Worm (Caenorhabditis elegans) whole organism, late embryonic: ENCODE results near the gene nhr-71.

ENCODE experiments used
- C38D4.7 ChIP-seq: fragments of 200-800 bp; sonication (Bioruptor generic); optimal IDR thresholded peaks from 2 replicates; lab custom pipeline; 2018; ENCODE audit warnings: mild to moderate bottlenecking, missing genetic modification characterization, moderate library complexity, missing compliant biosample characterization
- K02D7.2 ChIP-seq: sonication (generic microtip); optimal IDR thresholded peaks from 2 replicates; lab custom pipeline; 2017; ENCODE audit warnings: mild to moderate bottlenecking, missing genetic modification characterization, missing compliant biosample characterization
- K09A11.1 ChIP-seq: sonication (generic microtip); optimal IDR thresholded peaks from 2 replicates; lab custom pipeline; 2017; ENCODE audit warnings: antibody characterized with exemption, mild to moderate bottlenecking, missing genetic modification characterization, missing compliant biosample characterization; ENCODE audit not compliant: insufficient read depth
- T23F11.4 ChIP-seq: fragments of 200-800 bp; sonication (Bioruptor generic); optimal IDR thresholded peaks from 2 replicates; lab custom pipeline; 2018; ENCODE audit warnings: mild to moderate bottlenecking, missing genetic modification characterization, missing compliant biosample characterization
- Y22D7AL.16 ChIP-seq: sonication (generic microtip); optimal IDR thresholded peaks from 2 replicates; lab custom pipeline; 2016; ENCODE audit warnings: missing genetic modification characterization, missing compliant biosample characterization
- ama-1 ChIP-seq: fragments of 150-350 bp; optimal IDR thresholded peaks from 2 replicates; lab custom pipeline; 2014
- ceh-14 ChIP-seq: sonication (generic microtip); optimal IDR thresholded peaks from 2 replicates; lab custom pipeline; 2016; ENCODE audit warnings: missing genotype, missing genetic modification characterization, missing compliant biosample characterization
- ceh-18 ChIP-seq: sonication (generic microtip); optimal IDR thresholded peaks from 2 replicates; lab custom pipeline; 2016; ENCODE audit warnings: missing genetic modification characterization, missing compliant biosample characterization
- ceh-19 ChIP-seq: fragments of 200-800 bp; sonication (Bioruptor generic); optimal IDR thresholded peaks from 2 replicates; lab custom pipeline; 2018; ENCODE audit warnings: mild to moderate bottlenecking, missing genetic modification characterization, missing compliant biosample characterization
- ceh-22 ChIP-seq: sonication (generic microtip); optimal IDR thresholded peaks from 2 replicates; lab custom pipeline; 2017; ENCODE audit warnings: missing biosample characterization, missing genetic modification characterization
- ceh-30 ChIP-seq: fragments of 150-350 bp; optimal IDR thresholded peaks from 2 replicates; lab custom pipeline; 2014; ENCODE audit warnings: missing biosample characterization, missing genetic modification characterization
- ceh-31 ChIP-seq: sonication (generic microtip); optimal IDR thresholded peaks from 2 replicates; lab custom pipeline; 2016; ENCODE audit warnings: missing genetic modification characterization, missing compliant biosample characterization
- ceh-45 ChIP-seq: fragments of 200-800 bp; sonication (Bioruptor generic); IDR thresholded peaks from 2 replicates; pipeline ENCODE4 v1.3.6; 2022; ENCODE audit warnings: missing genetic modification reagents, missing genetic modification characterization, missing compliant biosample characterization
- ceh-6 ChIP-seq: fragments of 200-800 bp; sonication (Bioruptor generic); optimal IDR thresholded peaks from 2 replicates; lab custom pipeline; 2018; ENCODE audit warnings: mild to moderate bottlenecking, missing genetic modification characterization, missing compliant biosample characterization
- ceh-9 ChIP-seq: sonication (generic microtip); optimal IDR thresholded peaks from 2 replicates; lab custom pipeline; 2016; ENCODE audit warnings: mild to moderate bottlenecking, missing genetic modification characterization, inconsistent platforms, missing compliant biosample characterization
- che-1 ChIP-seq: sonication (generic microtip); optimal IDR thresholded peaks from 2 replicates; lab custom pipeline; 2016; ENCODE audit warnings: mild to moderate bottlenecking, missing genetic modification characterization, missing compliant biosample characterization
- dmd-4 ChIP-seq: sonication (generic microtip); optimal IDR thresholded peaks from 2 replicates; lab custom pipeline; 2016; ENCODE audit warnings: borderline replicate concordance, missing genetic modification characterization, missing compliant biosample characterization
- elt-2 ChIP-seq: sonication (generic microtip); optimal IDR thresholded peaks from 2 replicates; lab custom pipeline; 2016; ENCODE audit warnings: missing genetic modification reagents, missing genetic modification characterization, missing compliant biosample characterization
- ets-4 ChIP-seq: sonication (generic microtip); optimal IDR thresholded peaks from 2 replicates; lab custom pipeline; 2016; ENCODE audit warnings: missing genetic modification characterization, missing compliant biosample characterization
- fkh-6 ChIP-seq: sonication (generic microtip); optimal IDR thresholded peaks from 2 replicates; lab custom pipeline; 2016; ENCODE audit warnings: missing genetic modification characterization, missing compliant biosample characterization
- hlh-8 ChIP-seq: sonication (generic microtip); optimal IDR thresholded peaks from 2 replicates; lab custom pipeline; 2016; ENCODE audit warnings: missing genotype, missing genetic modification characterization, missing compliant biosample characterization
- lin-11 ChIP-seq: fragments of 200-800 bp; sonication (Bioruptor generic); optimal IDR thresholded peaks from 2 replicates; lab custom pipeline; 2018; ENCODE audit warnings: mild to moderate bottlenecking, missing genetic modification characterization, missing compliant biosample characterization
- mec-3 ChIP-seq: sonication (generic microtip); optimal IDR thresholded peaks from 2 replicates; lab custom pipeline; 2016; ENCODE audit warnings: borderline replicate concordance, missing genetic modification characterization, missing compliant biosample characterization
- nfya-1 ChIP-seq: sonication (generic microtip); optimal IDR thresholded peaks from 2 replicates; lab custom pipeline; 2017; ENCODE audit warnings: missing genetic modification characterization, mild to moderate bottlenecking, missing compliant biosample characterization, antibody characterized with exemption, moderate library complexity
- nhr-11 ChIP-seq: fragments of 150-350 bp; optimal IDR thresholded peaks from 2 replicates; lab custom pipeline; 2014; ENCODE audit warnings: missing biosample characterization, missing genetic modification characterization
- nhr-232 ChIP-seq: sonication (generic microtip); optimal IDR thresholded peaks from 2 replicates; lab custom pipeline; 2016; ENCODE audit warnings: missing genetic modification characterization, missing compliant biosample characterization
- pat-9 ChIP-seq: fragments of 200-800 bp; sonication (Bioruptor generic); optimal IDR thresholded peaks from 2 replicates; lab custom pipeline; 2018; ENCODE audit warnings: mild to moderate bottlenecking, missing genetic modification characterization, moderate library complexity, missing compliant biosample characterization
- pha-4 ChIP-seq: fragments of 150-350 bp; optimal IDR thresholded peaks from 2 replicates; lab custom pipeline; 2018; ENCODE audit warnings: missing biosample characterization, missing genetic modification reagents, missing genetic modification characterization
- pqm-1 ChIP-seq: sonication (generic microtip); optimal IDR thresholded peaks from 2 replicates; lab custom pipeline; 2016; ENCODE audit warnings: missing genetic modification characterization, missing compliant biosample characterization
- pros-1 ChIP-seq: fragments of 150-350 bp; optimal IDR thresholded peaks from 2 replicates; lab custom pipeline; 2014; ENCODE audit warnings: missing biosample characterization, missing genetic modification reagents, missing genetic modification characterization
- ref-2 ChIP-seq: sonication (generic microtip); optimal IDR thresholded peaks from 2 replicates; lab custom pipeline; 2016; ENCODE audit warnings: missing genetic modification characterization, missing compliant biosample characterization
- sdc-2 ChIP-seq: sonication (generic microtip); optimal IDR thresholded peaks from 2 replicates; lab custom pipeline; 2016; ENCODE audit warnings: missing genotype, missing genetic modification characterization, missing compliant biosample characterization
- sox-2 ChIP-seq: fragments of 200-800 bp; sonication (Bioruptor generic); IDR thresholded peaks from 2 replicates; pipeline ENCODE4 v1.3.6; 2022; ENCODE audit warnings: missing genetic modification reagents, missing genetic modification characterization, missing compliant biosample characterization
- syd-9 ChIP-seq: sonication (generic microtip); optimal IDR thresholded peaks from 2 replicates; lab custom pipeline; 2016; ENCODE audit warnings: mild to moderate bottlenecking, missing genetic modification characterization, moderate library complexity, missing compliant biosample characterization
- tbx-2 ChIP-seq: sonication (generic microtip); optimal IDR thresholded peaks from 2 replicates; lab custom pipeline; 2016; ENCODE audit warnings: missing genetic modification characterization, missing compliant biosample characterization
- ttx-3 ChIP-seq: sonication (generic microtip); optimal IDR thresholded peaks from 2 replicates; lab custom pipeline; 2016; ENCODE audit warnings: missing genetic modification reagents, missing genetic modification characterization, missing compliant biosample characterization
- unc-55 ChIP-seq: sonication (generic microtip); optimal IDR thresholded peaks from 2 replicates; lab custom pipeline; 2017; ENCODE audit warnings: missing biosample characterization, missing genetic modification reagents, missing genetic modification characterization
- ztf-16 ChIP-seq: sonication (generic microtip); optimal IDR thresholded peaks from 2 replicates; lab custom pipeline; 2017; ENCODE audit warnings: missing genetic modification characterization, missing compliant biosample characterization

nhr-71 gene

ce11 chrX:13709060-13709459 lies 38.1 kb upstream of the nhr-71 start:
- TF ChIP-seq che-1 (no peak), ttx-3 (no peak), Y22D7AL.16 (tag; lab: Kevin White, UChicago) (no peak), ceh-18 (tag; lab: Kevin White, UChicago) (no peak), ceh-31 (tag; lab: Kevin White, UChicago) (no peak), tbx-2 (tag; lab: Kevin White, UChicago) (no peak), ceh-45 (GFP tag; lab: Robert Waterston, UW) (no peak), syd-9 (tag; lab: Kevin White, UChicago) (no peak), hlh-8 (tag; lab: Kevin White, UChicago) (no peak), pqm-1 (tag; lab: Kevin White, UChicago) (no peak), fkh-6 (tag; lab: Kevin White, UChicago) (no peak)

- TF ChIP-seq sox-2 = no peak
- no peak for TF ChIP-seq pat-9
- no peak for TF ChIP-seq ceh-9 (tag; lab: Kevin White, UChicago)
- no peak for TF ChIP-seq nhr-232
- no peak for TF ChIP-seq ztf-16
- no peak for TF ChIP-seq ets-4 (tag; lab: Kevin White, UChicago)
- TF ChIP-seq C38D4.7 (GFP tag; lab: Kevin White, UChicago) = no peak
- no peak for TF ChIP-seq ref-2
- TF ChIP-seq che-1 = no peak
- no peak for TF ChIP-seq lin-11 (tag; lab: Kevin White, UChicago)
- TF ChIP-seq ceh-22 = no peak
- TF ChIP-seq pros-1 (tag; lab: Kevin White, UChicago) = no peak
- TF ChIP-seq elt-2 (tag; lab: Kevin White, UChicago) = no peak
- TF ChIP-seq T23F11.4 = no peak
These were observed 35.2 kb upstream of the nhr-71 start, which contains the start of gene K02D3.2 for ce11 chrX:13711909-13712308. Gene K02D3.2 (minus strand): TSS chrX:13712009.

ce11 chrX:13712992-13713391 lies 34.1 kb upstream of the nhr-71 start:
- TF ChIP-seq K02D7.2 = no peak
- TF ChIP-seq K09A11.1 (tag; lab: Kevin White, UChicago) = no peak
- no peak for TF ChIP-seq ama-1 (lab: Kevin White, UChicago)
- no peak for TF ChIP-seq syd-9 (tag; lab: Kevin White, UChicago)
- no peak for TF ChIP-seq C38D4.7 (GFP tag; lab: Kevin White, UChicago)
- no peak for TF ChIP-seq lin-11 (tag; lab: Kevin White, UChicago)
- no peak for TF ChIP-seq ceh-19
- no peak for TF ChIP-seq ceh-30 (tag; lab: Kevin White, UChicago)
- TF ChIP-seq ztf-16 = no peak
- no peak for TF ChIP-seq unc-55 (GFP tag; lab: Kevin White, UChicago)
- no peak for TF ChIP-seq pqm-1 (tag; lab: Kevin White, UChicago)
- no peak for TF ChIP-seq sdc-2 (tag; lab: Kevin White, UChicago)
- no peak for TF ChIP-seq pha-4 (tag; lab: Kevin White, UChicago)
- TF ChIP-seq ceh-6 (GFP tag; lab: Kevin White, UChicago) = no peak
- TF ChIP-seq nfya-1 (tag; lab: Kevin White, UChicago) = no peak
- TF ChIP-seq mec-3 = no peak
- TF ChIP-seq T23F11.4 = no peak
- TF ChIP-seq, all 69 proteins: peak for 0

ce11 chrX:13713857-13714256 lies 33.3 kb upstream of the nhr-71 start, which contains the start of gene K11E4.1:
Gene K11E4.1 (plus strand): TSS chrX:13714157.
- TF ChIP-seq sdc-2 (tag; lab: Kevin White, UChicago) = no peak
- no peak for TF ChIP-seq Y22D7AL.16 (tag; lab: Kevin White, UChicago)
- no peak for TF ChIP-seq dmd-4
- TF ChIP-seq ceh-14 = no peak
- TF ChIP-seq ceh-22 = no peak
- no peak for TF ChIP-seq T23F11.4
- TF ChIP-seq C38D4.7 (GFP tag; lab: Kevin White, UChicago) = no peak
- TF ChIP-seq nhr-11 (tag; lab: Kevin White, UChicago) = no peak
- TF ChIP-seq nhr-232 = no peak
- TF ChIP-seq nfya-1 (tag; lab: Kevin White, UChicago) = no peak
